Fruit fly (Drosophila melanogaster) whole organism: ENCODE measurements around the gene LysB.
"Not testable (repeated sequence)": the region's sequence is repeated elsewhere in the genome, so short reads cannot be mapped to it uniquely, and the experiment has no call there.

ENCODE experiments used
- CG8478 ChIP-seq: fragments of >200 bp; optimal IDR thresholded peaks from 2 replicates; lab custom pipeline; 2018; ENCODE audit warnings: inconsistent platforms
- EcR ChIP-seq, 2 experiments: fragments of >200 bp; optimal IDR thresholded peaks; 2 replicates each; lab custom pipeline; 2017; ENCODE audit warnings: missing biosample characterization in 2 of 2, missing genetic modification characterization in 2 of 2, missing genetic modification reagents in 2 of 2
- usp ChIP-seq: fragments of >200 bp; optimal IDR thresholded peaks from 2 replicates; lab custom pipeline; 2017; ENCODE audit warnings: missing biosample characterization, missing genetic modification characterization, mixed read lengths

- not testable (repeated sequence) for TF ChIP-seq usp; EcR (GFP tag; optimal IDR thresholded peaks at IDR 0.05; lab: Kevin White, UChicago); CG8478
Observed at dm6 chr3L:1246823-1247222, 39.7 kb downstream of the LysB start, which contains the start of gene CG32318.
